Worm (Caenorhabditis elegans): ENCODE measurements around the gene sri-65.

DNA sequence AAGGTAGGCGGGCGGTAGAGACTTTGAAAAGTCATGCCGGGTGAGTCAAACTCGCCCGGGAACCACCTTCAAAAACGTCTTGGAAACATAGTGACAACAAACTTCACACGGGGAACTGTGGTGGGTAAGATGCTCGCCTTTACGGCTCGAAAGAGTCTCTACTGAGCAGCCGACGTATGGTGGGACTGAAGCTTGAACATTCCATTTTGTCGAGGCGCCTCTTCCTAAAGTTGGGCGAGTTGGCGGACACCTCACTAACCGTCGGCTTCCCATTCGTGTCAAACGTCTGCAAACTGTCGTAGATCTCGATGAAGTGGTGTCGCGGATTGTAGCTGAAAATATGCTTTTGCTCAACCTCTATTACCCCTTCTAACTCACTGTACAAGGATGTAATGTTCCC lies 5.2 kb downstream of the sri-65 start:
- TF ChIP-seq nfya-1 (tag; optimal IDR thresholded peaks at IDR 0.05; ENCODE audit: insufficient read depth) (no peak), zag-1 (tag; optimal IDR thresholded peaks at IDR 0.05) (no peak), pqm-1 (tag; optimal IDR thresholded peaks at IDR 0.05) (no peak), nhr-237 (tag; optimal IDR thresholded peaks at IDR 0.05) (no peak), nhr-12 (tag; optimal IDR thresholded peaks at IDR 0.05) (no peak), pha-4 (tag; optimal IDR thresholded peaks at IDR 0.05) (no peak), fkh-10 (GFP tag; optimal IDR thresholded peaks at IDR 0.05) (no peak), daf-12 (tag; optimal IDR thresholded peaks at IDR 0.05) (no peak), aly-2 (tag; optimal IDR thresholded peaks at IDR 0.05) (no peak), unc-39 (tag; optimal IDR thresholded peaks at IDR 0.05) (no peak)

Data from whole organism, L3 larva.